Fruit fly (Drosophila melanogaster) S2 (cell line): ENCODE results near the gene prd.

Experiments
- CG8478 ChIP-seq: fragments of >200 bp; optimal IDR thresholded peaks from 2 replicates; lab custom pipeline; 2018
- CTCF ChIP-seq, 2 experiments: fragments of >200 bp; optimal IDR thresholded peaks; 2 replicates each; lab custom pipeline; 2018

DNA sequence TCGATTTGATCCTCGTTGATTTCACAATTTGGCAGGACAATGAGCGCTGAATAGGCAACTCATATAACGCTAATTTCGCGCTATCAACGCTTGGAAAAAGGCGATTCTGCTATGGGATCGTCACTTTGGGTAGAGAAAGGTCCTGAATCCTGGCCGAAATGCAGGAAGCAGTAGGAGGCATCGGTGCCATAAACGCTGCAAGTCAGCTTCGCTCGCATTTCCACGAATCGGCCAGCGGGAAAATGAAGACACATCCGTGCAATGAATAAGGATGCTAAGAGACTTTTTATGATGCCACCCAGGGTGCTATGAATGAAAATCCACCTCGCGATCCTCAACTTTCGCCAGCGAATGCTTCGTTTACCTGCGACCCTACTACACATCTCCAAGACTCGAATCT, 1.8 kb upstream of the prd start:
- TF ChIP-seq CG8478 (lab: Kevin White, UChicago) = no peak
- TF ChIP-seq CTCF (optimal IDR thresholded peaks at IDR 0.05; lab: Kevin White, UChicago) = no peak
